Worm (Caenorhabditis elegans) whole organism, young adult: Measurements from ENCODE around the gene fipr-29.
A peak's percentile ranks its signal among the peaks of the same experiment; 100 is the strongest.

ENCODE experiments used
- B0261.1 ChIP-seq: sonication (generic microtip); optimal IDR thresholded peaks from 2 replicates; lab custom pipeline; 2016; ENCODE audit warnings: mild to moderate bottlenecking, missing genetic modification characterization, moderate library complexity, missing compliant biosample characterization
- D2030.7 ChIP-seq: fragments of 200-800 bp; sonication (Bioruptor generic); IDR thresholded peaks from 2 replicates; pipeline ENCODE4 v1.3.6; 2022; ENCODE audit warnings: missing genetic modification reagents, missing genetic modification characterization, missing compliant biosample characterization
- F10E7.11 ChIP-seq: sonication (generic microtip); optimal IDR thresholded peaks from 2 replicates; lab custom pipeline; 2017; ENCODE audit warnings: mild to moderate bottlenecking, missing genetic modification characterization, moderate library complexity, missing compliant biosample characterization
- F55B11.4 ChIP-seq: sonication (generic microtip); optimal IDR thresholded peaks from 2 replicates; lab custom pipeline; 2016; ENCODE audit warnings: missing compliant biosample characterization, missing genetic modification characterization, borderline replicate concordance; ENCODE audit not compliant: insufficient read depth
- K11D2.4 ChIP-seq: fragments of 200-800 bp; sonication (Bioruptor generic); IDR thresholded peaks from 2 replicates; pipeline ENCODE4 v1.3.6; 2022; ENCODE audit warnings: missing genetic modification reagents, missing genetic modification characterization, missing compliant biosample characterization
- T07F8.4 ChIP-seq: sonication (generic microtip); optimal IDR thresholded peaks from 2 replicates; lab custom pipeline; 2016; ENCODE audit warnings: mild to moderate bottlenecking, missing genetic modification characterization, moderate library complexity, missing compliant biosample characterization
- ceh-100 ChIP-seq: fragments of 200-800 bp; sonication (Bioruptor generic); IDR thresholded peaks from 2 replicates; pipeline ENCODE4 v1.3.6; 2022; ENCODE audit warnings: missing genetic modification reagents, missing genetic modification characterization, missing compliant biosample characterization
- chd-7 ChIP-seq: sonication (generic microtip); optimal IDR thresholded peaks from 2 replicates; lab custom pipeline; 2016; ENCODE audit warnings: mild to moderate bottlenecking, missing genetic modification characterization, moderate library complexity, missing compliant biosample characterization
- die-1 ChIP-seq: sonication (generic microtip); optimal IDR thresholded peaks from 2 replicates; lab custom pipeline; 2016; ENCODE audit warnings: missing genotype, mild to moderate bottlenecking, missing genetic modification characterization, missing compliant biosample characterization
- egrh-3 ChIP-seq: fragments of 200-800 bp; sonication (Bioruptor generic); IDR thresholded peaks from 2 replicates; pipeline ENCODE4 v1.3.6; 2022; ENCODE audit warnings: missing genetic modification reagents, missing genetic modification characterization, missing compliant biosample characterization
- ekl-4 ChIP-seq: fragments of 200-800 bp; sonication (Bioruptor generic); IDR thresholded peaks from 2 replicates; pipeline ENCODE4 v1.3.6; 2022; ENCODE audit warnings: missing genetic modification reagents, missing genetic modification characterization, missing compliant biosample characterization
- him-1 ChIP-seq: sonication (generic microtip); optimal IDR thresholded peaks from 2 replicates; lab custom pipeline; 2016; ENCODE audit warnings: missing genotype, missing genetic modification reagents, missing genetic modification characterization, missing compliant biosample characterization
- hmg-1.2 ChIP-seq: fragments of 200-800 bp; sonication (Bioruptor generic); IDR thresholded peaks from 2 replicates; pipeline ENCODE4 v1.3.6; 2022; ENCODE audit warnings: missing genetic modification reagents, missing genetic modification characterization, missing compliant biosample characterization
- hrde-1 ChIP-seq: sonication (generic microtip); optimal IDR thresholded peaks from 2 replicates; lab custom pipeline; 2016; ENCODE audit warnings: missing genetic modification characterization, mild to moderate bottlenecking, missing compliant biosample characterization, moderate library complexity, missing genotype, missing genetic modification reagents, borderline replicate concordance
- lsy-27 ChIP-seq: sonication (generic microtip); optimal IDR thresholded peaks from 2 replicates; lab custom pipeline; 2017; ENCODE audit warnings: missing genetic modification characterization, mild to moderate bottlenecking, missing compliant biosample characterization, antibody characterized with exemption, missing genotype, borderline replicate concordance; ENCODE audit not compliant: insufficient read depth
- madf-10 ChIP-seq: sonication (generic microtip); optimal IDR thresholded peaks from 2 replicates; lab custom pipeline; 2016; ENCODE audit warnings: mild to moderate bottlenecking, missing genetic modification characterization, missing compliant biosample characterization
- madf-6 ChIP-seq: fragments of 200-800 bp; sonication (Bioruptor generic); IDR thresholded peaks from 2 replicates; pipeline ENCODE4 v1.3.6; 2022; ENCODE audit warnings: missing genetic modification reagents, missing genetic modification characterization, missing compliant biosample characterization
- mel-28 ChIP-seq: sonication (generic microtip); optimal IDR thresholded peaks from 2 replicates; lab custom pipeline; 2016; ENCODE audit warnings: borderline replicate concordance, mild to moderate bottlenecking, missing genetic modification characterization, missing compliant biosample characterization
- mes-4 ChIP-seq: sonication (generic microtip); optimal IDR thresholded peaks from 2 replicates; lab custom pipeline; 2016; ENCODE audit warnings: missing genotype, missing genetic modification characterization, missing compliant biosample characterization
- mxl-1 ChIP-seq: sonication (generic microtip); optimal IDR thresholded peaks from 2 replicates; lab custom pipeline; 2016; ENCODE audit warnings: missing genetic modification characterization, missing compliant biosample characterization
- nhr-120 ChIP-seq: fragments of 200-800 bp; sonication (Bioruptor generic); IDR thresholded peaks from 2 replicates; pipeline ENCODE4 v1.3.6; 2022; ENCODE audit warnings: missing genetic modification characterization, missing compliant biosample characterization
- nhr-179 ChIP-seq: sonication (generic microtip); optimal IDR thresholded peaks from 2 replicates; lab custom pipeline; 2016; ENCODE audit warnings: mild to moderate bottlenecking, missing genetic modification characterization, missing compliant biosample characterization
- nhr-80 ChIP-seq: sonication (generic microtip); optimal IDR thresholded peaks from 2 replicates; lab custom pipeline; 2016; ENCODE audit warnings: missing genetic modification characterization, missing compliant biosample characterization
- pha-4 ChIP-seq: fragments of 150-350 bp; sonication (generic microtip); optimal IDR thresholded peaks from 2 replicates; lab custom pipeline; 2014; ENCODE audit warnings: missing biosample characterization, missing genetic modification reagents, missing genetic modification characterization
- rpc-1 ChIP-seq, 2 experiments: fragments of 150-350 bp in 1 of 2; sonication (generic microtip) in 1 of 2; optimal IDR thresholded peaks; 2 replicates each; lab custom pipeline; 2014 to 2018; ENCODE audit warnings: missing biosample characterization in 1 of 2, missing genetic modification characterization in 1 of 2, missing genetic modification reagents in 1 of 2, missing genotype in 1 of 2
- snpc-4 ChIP-seq, 5 experiments: fragments of 150-350 bp in 1 of 5; sonication (generic microtip) in 4 of 5; optimal IDR thresholded peaks; 2 replicates each; lab custom pipeline; 2014 to 2018; ENCODE audit warnings: missing genetic modification characterization in 5 of 5, missing biosample characterization in 3 of 5, antibody characterized with exemption in 2 of 5, mild to moderate bottlenecking in 2 of 5, missing compliant biosample characterization in 2 of 5, missing genotype in 2 of 5, moderate library complexity in 2 of 5, missing genetic modification reagents in 1 of 5
- somi-1 ChIP-seq: fragments of 200-800 bp; sonication (Bioruptor generic); optimal IDR thresholded peaks from 2 replicates; lab custom pipeline; 2018; ENCODE audit warnings: mild to moderate bottlenecking, missing genetic modification characterization, missing compliant biosample characterization
- tbp1 ChIP-seq: fragments of 200-800 bp; sonication (Bioruptor generic); optimal IDR thresholded peaks from 2 replicates; lab custom pipeline; 2018; ENCODE audit warnings: mild to moderate bottlenecking, missing genetic modification characterization, missing compliant biosample characterization
- tbx-9 ChIP-seq: sonication (generic microtip); optimal IDR thresholded peaks from 2 replicates; lab custom pipeline; 2016; ENCODE audit warnings: borderline replicate concordance, missing genetic modification characterization, inconsistent platforms, missing compliant biosample characterization
- tlf-1 ChIP-seq: fragments of 200-800 bp; sonication (Bioruptor generic); optimal IDR thresholded peaks from 2 replicates; lab custom pipeline; 2018; ENCODE audit warnings: mild to moderate bottlenecking, missing genetic modification characterization, missing compliant biosample characterization
- unc-62 ChIP-seq: fragments of 150-350 bp; optimal IDR thresholded peaks from 2 replicates; lab custom pipeline; 2014; ENCODE audit warnings: missing biosample characterization, missing genetic modification reagents, missing genetic modification characterization

The fipr-29 gene

ce11 chrIII:3099407-3099806 lies 39.2 kb upstream of the fipr-29 start:
- peak; percentile 35 for TF ChIP-seq rpc-1 (optimal IDR thresholded peaks at IDR 0.05; lab: Kevin White, UChicago)
- TF ChIP-seq rpc-1 (tag; optimal IDR thresholded peaks at IDR 0.05; lab: Kevin White, UChicago), result peak; percentile 68
- peak; percentile 77 for TF ChIP-seq tbp1 (GFP tag; lab: Kevin White, UChicago)
- peak; percentile 53 for TF ChIP-seq B0261.1 (tag; lab: Kevin White, UChicago)
- TF ChIP-seq D2030.7 (GFP tag; lab: Robert Waterston, UW), result 0 out of 2 replicates have a peak, but pooled peaks have one; percentile 17
- TF ChIP-seq unc-62 (GFP tag; lab: Kevin White, UChicago), result no peak
- no peak for TF ChIP-seq madf-10 (tag; lab: Kevin White, UChicago)

ce11 chrIII:3096091-3096490 lies 35.9 kb upstream of the fipr-29 start:
- peak; percentile 7; the same call in 1 of the 2 replicates for TF ChIP-seq hmg-1.2 (GFP tag; lab: Robert Waterston, UW)
- TF ChIP-seq chd-7 (tag; lab: Kevin White, UChicago), result no peak

- no peak for TF ChIP-seq die-1 (tag; lab: Kevin White, UChicago)
- TF ChIP-seq ceh-100 (GFP tag; lab: Robert Waterston, UW), result no peak
- TF ChIP-seq snpc-4 (GFP tag; optimal IDR thresholded peaks at IDR 0.05; lab: Kevin White, UChicago), result no peak
- no peak for TF ChIP-seq snpc-4 (tag; optimal IDR thresholded peaks at IDR 0.05; lab: Kevin White, UChicago)
- TF ChIP-seq nhr-120 (GFP tag; lab: Robert Waterston, UW), result no peak
- TF ChIP-seq, all 124 proteins: peak for 0
These were observed 34.5 kb upstream of the fipr-29 start for ce11 chrIII:3094694-3095093.

DNA sequence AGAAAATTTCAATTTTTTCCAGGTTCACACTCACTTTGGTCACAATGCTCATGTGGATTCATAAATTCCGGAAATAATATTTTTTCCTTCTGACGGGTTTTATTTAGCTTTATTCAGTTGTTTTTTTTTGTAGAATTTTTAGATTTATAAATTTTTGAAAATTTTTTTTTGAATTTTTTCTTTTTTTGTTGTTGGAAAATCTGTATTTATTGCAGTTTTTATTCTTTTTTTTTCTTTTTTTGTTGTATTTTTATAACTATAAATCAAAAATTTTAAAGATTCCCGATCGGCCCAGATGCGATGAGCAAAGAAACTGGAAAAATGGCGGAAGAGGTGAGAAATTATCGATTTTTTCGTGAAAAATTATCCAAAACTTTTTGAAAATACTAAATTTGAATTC lies 31.4 kb upstream of the fipr-29 start, which contains the start of gene ccep-135:
Gene ccep-135 (plus strand): TSS at position 301 of the 400 bp plus-strand sequence.
- TF ChIP-seq hrde-1 (tag; lab: Kevin White, UChicago), result no peak
- TF ChIP-seq T07F8.4 (tag; lab: Kevin White, UChicago), result no peak
- TF ChIP-seq tbx-9 (tag; lab: Kevin White, UChicago), result no peak
- TF ChIP-seq lsy-27 (tag; lab: Kevin White, UChicago), result no peak
- TF ChIP-seq madf-6 (GFP tag; lab: Robert Waterston, UW), result no peak
- TF ChIP-seq mel-28 (tag; lab: Kevin White, UChicago), result no peak
- no peak for TF ChIP-seq him-1
- no peak for TF ChIP-seq pha-4 (tag; lab: Kevin White, UChicago)
- TF ChIP-seq rpc-1 (optimal IDR thresholded peaks at IDR 0.05; lab: Kevin White, UChicago), result no peak
- no peak for TF ChIP-seq rpc-1 (tag; optimal IDR thresholded peaks at IDR 0.05; lab: Kevin White, UChicago)
- no peak for TF ChIP-seq F55B11.4 (tag; lab: Kevin White, UChicago)
- TF ChIP-seq ekl-4 (GFP tag; lab: Robert Waterston, UW), result no peak
- no peak for TF ChIP-seq mxl-1
- TF ChIP-seq unc-62 (GFP tag; lab: Kevin White, UChicago), result no peak
- TF ChIP-seq egrh-3 (GFP tag; lab: Robert Waterston, UW), result no peak
- no peak for TF ChIP-seq nhr-179 (tag; lab: Kevin White, UChicago)
- no peak for TF ChIP-seq somi-1 (GFP tag; lab: Kevin White, UChicago)
- TF ChIP-seq tlf-1 (GFP tag; lab: Kevin White, UChicago), result no peak
- TF ChIP-seq nhr-80 (tag; lab: Kevin White, UChicago), result no peak
- TF ChIP-seq mes-4, result no peak
- TF ChIP-seq F10E7.11 (tag; lab: Kevin White, UChicago), result no peak

DNA sequence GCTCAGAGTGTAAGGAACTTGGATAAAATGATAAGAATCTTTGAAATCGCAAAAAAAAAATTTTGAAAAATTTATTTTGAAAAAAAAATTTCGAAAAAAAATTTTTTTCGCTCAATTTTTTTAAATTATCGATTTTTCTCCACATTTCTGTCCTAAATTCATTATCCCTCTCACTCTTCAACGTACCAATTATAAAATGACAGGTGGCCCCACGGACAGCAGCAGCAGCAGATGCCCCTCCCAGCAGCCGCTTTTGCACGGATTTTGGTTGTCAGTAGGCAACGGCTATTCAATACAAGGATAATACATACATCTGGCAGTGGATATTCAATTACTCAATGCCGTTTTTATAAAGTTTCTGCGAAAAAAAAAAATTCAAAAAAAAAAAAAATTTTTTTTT lies 26.3 kb upstream of the fipr-29 start, which contains the start of gene sft-1:
Gene sft-1 (plus strand): TSS at position 201 of the 400 bp plus-strand sequence.
- no peak for TF ChIP-seq K11D2.4 (GFP tag; lab: Robert Waterston, UW)
